Worm (Caenorhabditis elegans): ENCODE measurements around the gene wdr-54.

The wdr-54 gene

ce11 chrX:810694-811093, 18.0 kb upstream of the wdr-54 start, which contains the start of gene F25E2.2:
Gene F25E2.2 (minus strand): TSS chrX:810794.
- TF ChIP-seq T22C8.4 (GFP tag; IDR thresholded peaks at IDR 0.05), result no peak
- no peak for TF ChIP-seq cog-1 (tag; optimal IDR thresholded peaks at IDR 0.05)
- TF ChIP-seq klf-2 (GFP tag; conservative IDR thresholded peaks at IDR 0.05), result no peak
- no peak for TF ChIP-seq med-1 (GFP tag; optimal IDR thresholded peaks at IDR 0.05; ENCODE audit: insufficient read depth)
- TF ChIP-seq tab-1 (GFP tag; IDR thresholded peaks at IDR 0.05), result no peak
- no peak for TF ChIP-seq ztf-23 (GFP tag; IDR thresholded peaks at IDR 0.05)
- TF ChIP-seq ztf-29 (GFP tag; IDR thresholded peaks at IDR 0.05), result no peak
- no peak for TF ChIP-seq ref-1 (GFP tag; conservative IDR thresholded peaks at IDR 0.05)
- no peak for TF ChIP-seq flt-1 (GFP tag; IDR thresholded peaks at IDR 0.05)

ce11 chrX:812264-812663, 16.4 kb upstream of the wdr-54 start:
- TF ChIP-seq cog-1 (tag; optimal IDR thresholded peaks at IDR 0.05) (no peak), T22C8.4 (GFP tag; IDR thresholded peaks at IDR 0.05) (no peak), tab-1 (GFP tag; IDR thresholded peaks at IDR 0.05) (no peak), ztf-29 (GFP tag; IDR thresholded peaks at IDR 0.05) (no peak), ref-1 (GFP tag; conservative IDR thresholded peaks at IDR 0.05) (no peak), med-1 (GFP tag; optimal IDR thresholded peaks at IDR 0.05; ENCODE audit: insufficient read depth) (no peak), ztf-23 (GFP tag; IDR thresholded peaks at IDR 0.05) (no peak), flt-1 (GFP tag; IDR thresholded peaks at IDR 0.05) (no peak), klf-2 (GFP tag; conservative IDR thresholded peaks at IDR 0.05) (no peak)

- TF ChIP-seq tab-1 (GFP tag; IDR thresholded peaks at IDR 0.05) (no peak), ztf-29 (GFP tag; IDR thresholded peaks at IDR 0.05) (no peak), flt-1 (GFP tag; IDR thresholded peaks at IDR 0.05) (no peak), med-1 (GFP tag; optimal IDR thresholded peaks at IDR 0.05; ENCODE audit: insufficient read depth) (no peak), ref-1 (GFP tag; conservative IDR thresholded peaks at IDR 0.05) (no peak), klf-2 (GFP tag; conservative IDR thresholded peaks at IDR 0.05) (no peak), ztf-23 (GFP tag; IDR thresholded peaks at IDR 0.05) (no peak), T22C8.4 (GFP tag; IDR thresholded peaks at IDR 0.05) (no peak), cog-1 (tag; optimal IDR thresholded peaks at IDR 0.05) (no peak)
Observed at ce11 chrX:813063-813462, 15.6 kb upstream of the wdr-54 start, which contains the start of gene F25E2.3. Gene F25E2.3 (minus strand): TSS chrX:813163.

ce11 chrX:815929-816328, 12.8 kb upstream of the wdr-54 start, which contains the start of gene ifd-2:
Gene ifd-2 (minus strand): TSS chrX:815929.
- TF ChIP-seq ztf-23 (GFP tag; IDR thresholded peaks at IDR 0.05), result no peak
- TF ChIP-seq med-1 (GFP tag; optimal IDR thresholded peaks at IDR 0.05; ENCODE audit: insufficient read depth), result no peak
- no peak for TF ChIP-seq klf-2 (GFP tag; conservative IDR thresholded peaks at IDR 0.05)
- TF ChIP-seq tab-1 (GFP tag; IDR thresholded peaks at IDR 0.05), result no peak
- TF ChIP-seq ref-1 (GFP tag; conservative IDR thresholded peaks at IDR 0.05), result no peak
- TF ChIP-seq T22C8.4 (GFP tag; IDR thresholded peaks at IDR 0.05), result no peak
- TF ChIP-seq flt-1 (GFP tag; IDR thresholded peaks at IDR 0.05), result no peak
- no peak for TF ChIP-seq cog-1 (tag; optimal IDR thresholded peaks at IDR 0.05)
- no peak for TF ChIP-seq ztf-29 (GFP tag; IDR thresholded peaks at IDR 0.05)

- TF ChIP-seq tab-1 (GFP tag; IDR thresholded peaks at IDR 0.05) (no peak), ztf-23 (GFP tag; IDR thresholded peaks at IDR 0.05) (no peak), klf-2 (GFP tag; conservative IDR thresholded peaks at IDR 0.05) (no peak), cog-1 (tag; optimal IDR thresholded peaks at IDR 0.05) (no peak)
Observed at ce11 chrX:817984-818383, 10.7 kb upstream of the wdr-54 start.

ce11 chrX:823736-824135, 5.0 kb upstream of the wdr-54 start:
- TF ChIP-seq klf-2 (GFP tag; conservative IDR thresholded peaks at IDR 0.05) (no peak), ztf-29 (GFP tag; IDR thresholded peaks at IDR 0.05) (no peak), cog-1 (tag; optimal IDR thresholded peaks at IDR 0.05) (no peak), ztf-23 (GFP tag; IDR thresholded peaks at IDR 0.05) (no peak), tab-1 (GFP tag; IDR thresholded peaks at IDR 0.05) (no peak), med-1 (GFP tag; optimal IDR thresholded peaks at IDR 0.05; ENCODE audit: insufficient read depth) (no peak), flt-1 (GFP tag; IDR thresholded peaks at IDR 0.05) (no peak), T22C8.4 (GFP tag; IDR thresholded peaks at IDR 0.05) (no peak), ref-1 (GFP tag; conservative IDR thresholded peaks at IDR 0.05) (no peak)

ce11 chrX:825375-825774, 3.3 kb upstream of the wdr-54 start, which contains the start of gene daf-3:
Gene daf-3 (minus strand): TSS chrX:825475.
- no peak for TF ChIP-seq T22C8.4 (GFP tag; IDR thresholded peaks at IDR 0.05)
- TF ChIP-seq ztf-29 (GFP tag; IDR thresholded peaks at IDR 0.05), result no peak
- no peak for TF ChIP-seq med-1 (GFP tag; optimal IDR thresholded peaks at IDR 0.05; ENCODE audit: insufficient read depth)
- TF ChIP-seq cog-1 (tag; optimal IDR thresholded peaks at IDR 0.05), result no peak
- TF ChIP-seq ref-1 (GFP tag; conservative IDR thresholded peaks at IDR 0.05), result no peak
- no peak for TF ChIP-seq flt-1 (GFP tag; IDR thresholded peaks at IDR 0.05)
- no peak for TF ChIP-seq tab-1 (GFP tag; IDR thresholded peaks at IDR 0.05)
- TF ChIP-seq ztf-23 (GFP tag; IDR thresholded peaks at IDR 0.05), result no peak
- no peak for TF ChIP-seq klf-2 (GFP tag; conservative IDR thresholded peaks at IDR 0.05)

- TF ChIP-seq T22C8.4 (GFP tag; IDR thresholded peaks at IDR 0.05) (peak; percentile 67), cog-1 (tag; optimal IDR thresholded peaks at IDR 0.05) (no peak)
Observed at ce11 chrX:825924-826323, 2.8 kb upstream of the wdr-54 start.

- TF ChIP-seq flt-1 (GFP tag; IDR thresholded peaks at IDR 0.05), result no peak
- peak; percentile 52 for TF ChIP-seq cog-1 (tag; optimal IDR thresholded peaks at IDR 0.05)
- TF ChIP-seq klf-2 (GFP tag; conservative IDR thresholded peaks at IDR 0.05), result no peak
Observed at ce11 chrX:827502-827901, 1.2 kb upstream of the wdr-54 start.

ce11 chrX:830185-830584, 1.5 kb downstream of the wdr-54 start:
- no peak for TF ChIP-seq ref-1 (GFP tag; conservative IDR thresholded peaks at IDR 0.05)
- TF ChIP-seq ztf-23 (GFP tag; IDR thresholded peaks at IDR 0.05), result no peak
- no peak for TF ChIP-seq klf-2 (GFP tag; conservative IDR thresholded peaks at IDR 0.05)

- TF ChIP-seq cog-1 (tag; optimal IDR thresholded peaks at IDR 0.05), result no peak
- no peak for TF ChIP-seq ref-1 (GFP tag; conservative IDR thresholded peaks at IDR 0.05)
- no peak for TF ChIP-seq flt-1 (GFP tag; IDR thresholded peaks at IDR 0.05)
Observed at ce11 chrX:834478-834877, 5.8 kb downstream of the wdr-54 start, which contains the start of gene F39H12.1. Gene F39H12.1 (plus strand): TSS chrX:834778.
